Worm (Caenorhabditis elegans) whole organism, midembryonic: ENCODE results near the gene srbc-33.
A peak's percentile ranks its signal among the peaks of the same experiment; 100 is the strongest.

Experiments used
- T22C8.4 ChIP-seq: fragments of 200-800 bp; sonication (Bioruptor generic); IDR thresholded peaks from 2 replicates; pipeline ENCODE4 v1.3.6; 2022; ENCODE audit warnings: missing genetic modification characterization, missing compliant biosample characterization
- cog-1 ChIP-seq: sonication (generic microtip); optimal IDR thresholded peaks from 2 replicates; lab custom pipeline; 2016; ENCODE audit warnings: missing genetic modification characterization, missing compliant biosample characterization
- flt-1 ChIP-seq: fragments of 200-800 bp; sonication (Bioruptor generic); IDR thresholded peaks from 2 replicates; pipeline ENCODE4 v1.3.6; 2022; ENCODE audit warnings: missing genetic modification characterization, missing compliant biosample characterization
- klf-2 ChIP-seq: fragments of 200-800 bp; sonication (Bioruptor generic); conservative IDR thresholded peaks from 2 replicates; pipeline ENCODE4 v1.3.6; 2022; ENCODE audit warnings: missing genetic modification reagents, missing genetic modification characterization, missing compliant biosample characterization
- med-1 ChIP-seq: sonication (generic microtip); optimal IDR thresholded peaks from 2 replicates; lab custom pipeline; 2017; ENCODE audit warnings: missing genetic modification characterization, mild to moderate bottlenecking, missing compliant biosample characterization, antibody characterized with exemption, missing genetic modification reagents; ENCODE audit not compliant: insufficient read depth
- ref-1 ChIP-seq: fragments of 200-800 bp; sonication (Bioruptor generic); conservative IDR thresholded peaks from 2 replicates; pipeline ENCODE4 v1.3.6; 2022; ENCODE audit warnings: missing genetic modification reagents, missing genetic modification characterization, missing compliant biosample characterization
- tab-1 ChIP-seq: fragments of 200-800 bp; sonication (Bioruptor generic); IDR thresholded peaks from 2 replicates; pipeline ENCODE4 v1.3.6; 2022; ENCODE audit warnings: missing genetic modification characterization, missing compliant biosample characterization
- ztf-23 ChIP-seq: fragments of 200-800 bp; sonication (Bioruptor generic); IDR thresholded peaks from 2 replicates; pipeline ENCODE4 v1.3.6; 2022; ENCODE audit warnings: missing genetic modification reagents, missing genetic modification characterization, missing compliant biosample characterization
- ztf-29 ChIP-seq: fragments of 200-800 bp; sonication (Bioruptor generic); IDR thresholded peaks from 2 replicates; pipeline ENCODE4 v1.3.6; 2022; ENCODE audit warnings: missing genetic modification reagents, missing genetic modification characterization, missing compliant biosample characterization

Gene srbc-33

DNA sequence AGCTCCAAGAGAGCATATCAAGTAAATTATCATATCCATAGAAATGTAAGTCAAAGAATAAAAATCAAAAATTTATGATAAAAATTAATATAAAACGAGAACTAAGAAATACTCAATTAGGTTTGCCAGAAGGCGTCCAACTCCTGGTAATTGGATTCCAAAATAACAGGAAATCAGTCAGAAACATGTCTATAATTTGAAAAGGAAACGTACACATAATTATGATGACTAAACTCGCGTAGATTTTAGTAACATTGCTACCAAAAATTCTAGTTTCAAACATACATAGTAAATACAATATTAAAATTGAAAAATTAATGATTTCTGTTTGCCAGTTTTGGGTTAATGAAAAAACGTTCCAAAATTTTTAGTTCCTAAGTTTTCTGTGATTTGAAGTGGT, at the start of gene srbc-33:
srbc-33 (minus strand) TSS at position 101 of the 400 bp plus-strand sequence.
- no peak for TF ChIP-seq ztf-23 (GFP tag; lab: Robert Waterston, UW)
- no peak for TF ChIP-seq T22C8.4 (GFP tag; lab: Robert Waterston, UW)
- no peak for TF ChIP-seq med-1 (GFP tag; lab: Kevin White, UChicago)
- TF ChIP-seq tab-1 (GFP tag; lab: Robert Waterston, UW): no peak
- TF ChIP-seq flt-1 (GFP tag; lab: Robert Waterston, UW): no peak
- TF ChIP-seq klf-2 (GFP tag; lab: Robert Waterston, UW): no peak
- no peak for TF ChIP-seq cog-1 (tag; lab: Kevin White, UChicago)
- no peak for TF ChIP-seq ztf-29
- TF ChIP-seq ref-1 (GFP tag; lab: Robert Waterston, UW): no peak

DNA sequence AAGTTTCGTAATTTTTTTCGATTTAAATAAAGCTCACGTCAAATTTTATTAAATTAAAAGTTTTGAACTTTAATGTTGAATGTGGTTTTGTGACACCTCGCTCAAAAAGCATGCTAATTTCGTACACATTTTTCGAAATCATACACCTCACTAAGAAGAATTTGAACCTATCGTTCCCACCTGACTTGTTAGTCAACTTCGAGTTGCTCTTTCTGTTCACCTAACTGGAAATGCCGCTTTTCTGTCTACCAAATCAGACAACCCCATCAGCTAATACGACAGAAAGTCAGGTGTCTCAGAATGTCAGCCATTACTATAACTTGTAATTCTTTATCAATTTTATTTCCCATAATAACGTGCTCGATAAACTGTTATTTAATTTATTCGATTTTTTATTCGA, 45.8 kb upstream of the srbc-33 start, which contains the start of gene srbc-66:
srbc-66 (plus strand) TSS at position 301 of the 400 bp plus-strand sequence.
- TF ChIP-seq tab-1 (GFP tag; lab: Robert Waterston, UW) (no peak), flt-1 (GFP tag; lab: Robert Waterston, UW) (no peak), med-1 (GFP tag; lab: Kevin White, UChicago) (no peak), klf-2 (GFP tag; lab: Robert Waterston, UW) (no peak), cog-1 (tag; lab: Kevin White, UChicago) (no peak), T22C8.4 (GFP tag; lab: Robert Waterston, UW) (no peak), ztf-29 (no peak), ref-1 (GFP tag; lab: Robert Waterston, UW) (no peak), ztf-23 (GFP tag; lab: Robert Waterston, UW) (no peak)

- TF ChIP-seq T22C8.4 (GFP tag; lab: Robert Waterston, UW): no peak
Measured at ce11 chrV:3526882-3527281, 42.3 kb upstream of the srbc-33 start, which contains the start of gene str-260. Gene str-260 (plus strand): TSS chrV:3527182.

- no peak for TF ChIP-seq cog-1 (tag; lab: Kevin White, UChicago)
- TF ChIP-seq flt-1 (GFP tag; lab: Robert Waterston, UW): no peak
- TF ChIP-seq ztf-23 (GFP tag; lab: Robert Waterston, UW): no peak
- TF ChIP-seq med-1 (GFP tag; lab: Kevin White, UChicago): no peak
- no peak for TF ChIP-seq ztf-29
- TF ChIP-seq T22C8.4 (GFP tag; lab: Robert Waterston, UW): no peak
- TF ChIP-seq tab-1 (GFP tag; lab: Robert Waterston, UW): no peak
- TF ChIP-seq ref-1 (GFP tag; lab: Robert Waterston, UW): no peak
- no peak for TF ChIP-seq klf-2 (GFP tag; lab: Robert Waterston, UW)
Measured at ce11 chrV:3524970-3525369, 40.4 kb upstream of the srbc-33 start, which contains the start of gene T24A6.7. Gene T24A6.7 (plus strand): TSS chrV:3525270.

ce11 chrV:3523262-3523661, 38.7 kb upstream of the srbc-33 start, which contains the start of gene irg-1:
Gene irg-1 (plus strand): TSS chrV:3523587.
- TF ChIP-seq ztf-23 (GFP tag; lab: Robert Waterston, UW): no peak
- no peak for TF ChIP-seq ref-1 (GFP tag; lab: Robert Waterston, UW)
- TF ChIP-seq med-1 (GFP tag; lab: Kevin White, UChicago): no peak
- TF ChIP-seq tab-1 (GFP tag; lab: Robert Waterston, UW): no peak
- no peak for TF ChIP-seq T22C8.4 (GFP tag; lab: Robert Waterston, UW)

DNA sequence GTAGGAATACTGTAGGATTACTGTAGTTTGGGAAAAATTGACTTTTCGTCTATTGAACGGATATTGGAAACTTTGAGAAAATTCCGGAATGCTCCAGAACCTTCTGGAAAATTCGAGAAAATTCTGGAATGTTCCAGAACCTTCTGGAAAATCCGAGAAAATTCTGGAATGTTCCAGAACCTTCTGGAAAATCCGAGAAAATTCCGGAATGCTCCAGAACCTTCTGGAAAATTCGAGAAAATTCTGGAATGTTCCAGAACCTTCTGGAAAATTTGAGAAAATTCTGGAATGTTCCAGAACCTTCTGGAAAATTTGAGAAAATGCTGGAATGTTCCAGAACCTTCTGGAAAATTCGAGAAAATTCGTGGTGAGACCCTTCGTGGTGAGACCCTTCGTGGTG, 35.8 kb upstream of the srbc-33 start:
- peak; percentile 65; the same call in 1 of the 2 replicates for TF ChIP-seq flt-1 (GFP tag; lab: Robert Waterston, UW)

ce11 chrV:3517889-3518288, 33.3 kb upstream of the srbc-33 start, which contains the start of gene str-227:
Gene str-227 (plus strand): TSS chrV:3518189.
- TF ChIP-seq klf-2 (GFP tag; lab: Robert Waterston, UW): no peak
- no peak for TF ChIP-seq ztf-23 (GFP tag; lab: Robert Waterston, UW)
- no peak for TF ChIP-seq ref-1 (GFP tag; lab: Robert Waterston, UW)
- TF ChIP-seq med-1 (GFP tag; lab: Kevin White, UChicago): no peak
- TF ChIP-seq cog-1 (tag; lab: Kevin White, UChicago): no peak
- no peak for TF ChIP-seq ztf-29
- no peak for TF ChIP-seq tab-1 (GFP tag; lab: Robert Waterston, UW)
- no peak for TF ChIP-seq flt-1 (GFP tag; lab: Robert Waterston, UW)
- TF ChIP-seq T22C8.4 (GFP tag; lab: Robert Waterston, UW): no peak

- TF ChIP-seq ztf-29 (no peak), T22C8.4 (GFP tag; lab: Robert Waterston, UW) (no peak), klf-2 (GFP tag; lab: Robert Waterston, UW) (no peak), med-1 (GFP tag; lab: Kevin White, UChicago) (no peak), ztf-23 (GFP tag; lab: Robert Waterston, UW) (no peak), flt-1 (GFP tag; lab: Robert Waterston, UW) (no peak), tab-1 (GFP tag; lab: Robert Waterston, UW) (no peak), cog-1 (tag; lab: Kevin White, UChicago) (no peak)
Measured at ce11 chrV:3512381-3512780, 27.8 kb upstream of the srbc-33 start, which contains the start of gene str-226. Gene str-226 (plus strand): TSS chrV:3512681.

- TF ChIP-seq klf-2 (GFP tag; lab: Robert Waterston, UW) (no peak), flt-1 (GFP tag; lab: Robert Waterston, UW) (no peak), tab-1 (GFP tag; lab: Robert Waterston, UW) (no peak), ztf-23 (GFP tag; lab: Robert Waterston, UW) (no peak), ref-1 (GFP tag; lab: Robert Waterston, UW) (no peak), T22C8.4 (GFP tag; lab: Robert Waterston, UW) (no peak), cog-1 (tag; lab: Kevin White, UChicago) (no peak), med-1 (GFP tag; lab: Kevin White, UChicago) (no peak), ztf-29 (no peak)
Measured at ce11 chrV:3509878-3510277, 25.3 kb upstream of the srbc-33 start, which contains the start of gene str-228. Gene str-228 (plus strand): TSS chrV:3510178.
